Fruit fly (Drosophila melanogaster): ENCODE data around the gene CG6908.

The CG6908 gene

dm6 chr3R:11694311-11695305 is 4.8 kb upstream of the CG6908 start, which contains the start of gene Fer3:
TSS of gene Fer3 (minus strand) at chr3R:11694311.
- no peak for TF ChIP-seq ovo (GFP tag; optimal IDR thresholded peaks at IDR 0.05)
- TF ChIP-seq Mnt (GFP tag; optimal IDR thresholded peaks at IDR 0.05), result no peak
- no peak for TF ChIP-seq CG12768 (GFP tag; optimal IDR thresholded peaks at IDR 0.05)
- TF ChIP-seq bab1 (GFP tag; optimal IDR thresholded peaks at IDR 0.05), result no peak
- no peak for TF ChIP-seq CG5204 (GFP tag; optimal IDR thresholded peaks at IDR 0.05)
- TF ChIP-seq tj (GFP tag; optimal IDR thresholded peaks at IDR 0.05), result no peak
- TF ChIP-seq CG14711 (tag; optimal IDR thresholded peaks at IDR 0.05), result no peak
- TF ChIP-seq CG11617 (GFP tag; optimal IDR thresholded peaks at IDR 0.05), result no peak
- TF ChIP-seq Hr96 (GFP tag; optimal IDR thresholded peaks at IDR 0.05), result no peak

- TF ChIP-seq ovo (GFP tag; optimal IDR thresholded peaks at IDR 0.05), result no peak
- no peak for TF ChIP-seq cnc (optimal IDR thresholded peaks at IDR 0.05)
- no peak for TF ChIP-seq tj (GFP tag; optimal IDR thresholded peaks at IDR 0.05)
- no peak for TF ChIP-seq pad (GFP tag; optimal IDR thresholded peaks at IDR 0.05)
Observed at dm6 chr3R:11692504-11692903, 2.7 kb upstream of the CG6908 start.

- TF ChIP-seq bab1 (GFP tag; optimal IDR thresholded peaks at IDR 0.05) (no peak), Hr96 (GFP tag; optimal IDR thresholded peaks at IDR 0.05) (no peak), cic (GFP tag; optimal IDR thresholded peaks at IDR 0.05) (no peak), CG12768 (GFP tag; optimal IDR thresholded peaks at IDR 0.05) (no peak), kay (GFP tag; ENCODE audit: borderline replicate concordance) (no peak), CG14711 (tag; optimal IDR thresholded peaks at IDR 0.05) (no peak), tj (GFP tag; optimal IDR thresholded peaks at IDR 0.05) (no peak), cnc (optimal IDR thresholded peaks at IDR 0.05) (no peak), CG7045 (GFP tag; optimal IDR thresholded peaks at IDR 0.05) (no peak), CG1620 (GFP tag; optimal IDR thresholded peaks at IDR 0.05) (no peak), CG33017 (tag; optimal IDR thresholded peaks at IDR 0.05) (no peak), Mnt (GFP tag; optimal IDR thresholded peaks at IDR 0.05) (no peak), CG7101 (tag; optimal IDR thresholded peaks at IDR 0.05) (no peak), CG11617 (GFP tag; optimal IDR thresholded peaks at IDR 0.05) (no peak), Clk (GFP tag; optimal IDR thresholded peaks at IDR 0.05) (no peak), ovo (GFP tag; optimal IDR thresholded peaks at IDR 0.05) (no peak)
Observed at dm6 chr3R:11691747-11692146, 1.9 kb upstream of the CG6908 start, which contains the start of gene CG18765. TSS of gene CG18765 (minus strand) at chr3R:11691799.

- TF ChIP-seq tj (GFP tag; optimal IDR thresholded peaks at IDR 0.05), result no peak
- TF ChIP-seq ovo (GFP tag; optimal IDR thresholded peaks at IDR 0.05), result no peak
- TF ChIP-seq CG7101 (tag; optimal IDR thresholded peaks at IDR 0.05), result no peak
- no peak for TF ChIP-seq kay (GFP tag; ENCODE audit: borderline replicate concordance)
- TF ChIP-seq pad (GFP tag; optimal IDR thresholded peaks at IDR 0.05), result no peak
- TF ChIP-seq Clk (GFP tag; optimal IDR thresholded peaks at IDR 0.05), result no peak
- TF ChIP-seq cnc (optimal IDR thresholded peaks at IDR 0.05), result no peak
- no peak for TF ChIP-seq toe (GFP tag; optimal IDR thresholded peaks at IDR 0.05)
- TF ChIP-seq CG14711 (tag; optimal IDR thresholded peaks at IDR 0.05), result no peak
- no peak for TF ChIP-seq Hr96 (GFP tag; optimal IDR thresholded peaks at IDR 0.05)
- no peak for TF ChIP-seq Crg-1 (GFP tag; optimal IDR thresholded peaks at IDR 0.05)
- TF ChIP-seq Mnt (GFP tag; optimal IDR thresholded peaks at IDR 0.05), result no peak
- no peak for TF ChIP-seq CG7045 (GFP tag; optimal IDR thresholded peaks at IDR 0.05)
- TF ChIP-seq CG33017 (tag; optimal IDR thresholded peaks at IDR 0.05), result no peak
Observed at dm6 chr3R:11690857-11691471, 1.1 kb upstream of the CG6908 start.

- TF ChIP-seq cic (GFP tag; optimal IDR thresholded peaks at IDR 0.05), result peak; percentile 1
- TF ChIP-seq Mnt (GFP tag; optimal IDR thresholded peaks at IDR 0.05), result no peak
- no peak for TF ChIP-seq Crg-1 (GFP tag; optimal IDR thresholded peaks at IDR 0.05)
- peak; percentile 20 for TF ChIP-seq CG7101 (tag; optimal IDR thresholded peaks at IDR 0.05)
- no peak for TF ChIP-seq CG1620 (GFP tag; optimal IDR thresholded peaks at IDR 0.05)
- no peak for TF ChIP-seq CG14711 (tag; optimal IDR thresholded peaks at IDR 0.05)
- peak; percentile 64 for TF ChIP-seq kay (GFP tag; ENCODE audit: borderline replicate concordance)
- peak; percentile 24 for TF ChIP-seq CG33017 (tag; optimal IDR thresholded peaks at IDR 0.05)
- no peak for TF ChIP-seq CG5204 (GFP tag; optimal IDR thresholded peaks at IDR 0.05)
Observed at dm6 chr3R:11688055-11688454, 1.8 kb downstream of the CG6908 start, which contains the start of gene CG6834. TSS of gene CG6834 (minus strand) at chr3R:11688133.

dm6 chr3R:11684316-11684715 is 5.5 kb downstream of the CG6908 start, which contains the start of gene CG6830:
TSS of gene CG6830 (minus strand) at chr3R:11684342.
- TF ChIP-seq CG12768 (GFP tag; optimal IDR thresholded peaks at IDR 0.05) (no peak), kay (GFP tag; ENCODE audit: borderline replicate concordance) (peak; percentile 29), Mnt (GFP tag; optimal IDR thresholded peaks at IDR 0.05) (no peak), CG11617 (GFP tag; optimal IDR thresholded peaks at IDR 0.05) (no peak), tj (GFP tag; optimal IDR thresholded peaks at IDR 0.05) (no peak), CG7045 (GFP tag; optimal IDR thresholded peaks at IDR 0.05) (no peak)
